Worm (Caenorhabditis elegans) whole organism, early embryonic: ENCODE measurements around the gene F21D12.2.

Experiments used
- B0310.2 ChIP-seq: sonication (generic microtip); optimal IDR thresholded peaks from 2 replicates; lab custom pipeline; 2016; ENCODE audit warnings: mild to moderate bottlenecking, missing genetic modification characterization, missing compliant biosample characterization
- F13C5.2 ChIP-seq: sonication (generic microtip); optimal IDR thresholded peaks from 2 replicates; lab custom pipeline; 2017; ENCODE audit warnings: mild to moderate bottlenecking, missing genetic modification characterization, inconsistent platforms, missing compliant biosample characterization
- aly-1 ChIP-seq: sonication (generic microtip); optimal IDR thresholded peaks from 2 replicates; lab custom pipeline; 2016; ENCODE audit warnings: missing genetic modification characterization, missing compliant biosample characterization
- ama-1 ChIP-seq: fragments of 150-350 bp; optimal IDR thresholded peaks from 2 replicates; lab custom pipeline; 2014
- ceh-13 ChIP-seq: fragments of 200-800 bp; sonication (Bioruptor generic); optimal IDR thresholded peaks from 2 replicates; lab custom pipeline; 2018; ENCODE audit warnings: mild to moderate bottlenecking, missing genetic modification characterization, missing compliant biosample characterization
- ceh-36 ChIP-seq: sonication (generic microtip); optimal IDR thresholded peaks from 2 replicates; lab custom pipeline; 2016; ENCODE audit warnings: missing genetic modification characterization, inconsistent platforms, missing compliant biosample characterization
- ets-7 ChIP-seq: sonication (generic microtip); optimal IDR thresholded peaks from 2 replicates; lab custom pipeline; 2016; ENCODE audit warnings: missing genotype, missing genetic modification characterization, missing compliant biosample characterization
- flt-1 ChIP-seq: fragments of 200-800 bp; sonication (Bioruptor generic); IDR thresholded peaks from 2 replicates; pipeline ENCODE4 v1.3.6; 2022; ENCODE audit warnings: missing genetic modification characterization, missing compliant biosample characterization
- hmbx-1 ChIP-seq: sonication (generic microtip); optimal IDR thresholded peaks from 2 replicates; lab custom pipeline; 2016; ENCODE audit warnings: mild to moderate bottlenecking, missing genetic modification characterization, missing compliant biosample characterization
- hmg-4 ChIP-seq: fragments of 200-800 bp; sonication (Bioruptor generic); optimal IDR thresholded peaks from 2 replicates; lab custom pipeline; 2018; ENCODE audit warnings: mild to moderate bottlenecking, missing genetic modification characterization, missing compliant biosample characterization
- hnd-1 ChIP-seq: sonication (generic microtip); optimal IDR thresholded peaks from 2 replicates; lab custom pipeline; 2016; ENCODE audit warnings: missing genetic modification characterization, missing compliant biosample characterization
- pes-1 ChIP-seq: fragments of 200-800 bp; sonication (Bioruptor generic); IDR thresholded peaks from 2 replicates; pipeline ENCODE4 v1.3.6; 2022; ENCODE audit warnings: missing genetic modification reagents, missing genetic modification characterization, missing compliant biosample characterization
- scrt-1 ChIP-seq: fragments of 200-800 bp; sonication (Bioruptor generic); IDR thresholded peaks from 2 replicates; pipeline ENCODE4 v1.3.6; 2022; ENCODE audit warnings: missing genetic modification characterization, missing compliant biosample characterization
- sea-1 ChIP-seq: fragments of 200-800 bp; sonication (Bioruptor generic); conservative IDR thresholded peaks from 2 replicates; pipeline ENCODE4 v1.3.6; 2022; ENCODE audit warnings: missing genetic modification characterization, missing compliant biosample characterization
- tbx-11 ChIP-seq: fragments of 200-800 bp; sonication (Bioruptor generic); IDR thresholded peaks from 2 replicates; pipeline ENCODE4 v1.3.6; 2022; ENCODE audit warnings: missing genetic modification characterization, missing compliant biosample characterization
- tbx-37 ChIP-seq: fragments of 200-800 bp; sonication (Bioruptor generic); conservative IDR thresholded peaks from 2 replicates; pipeline ENCODE4 v1.3.6; 2022; ENCODE audit warnings: missing genetic modification reagents, missing genetic modification characterization, missing compliant biosample characterization
- tra-4 ChIP-seq: sonication (generic microtip); optimal IDR thresholded peaks from 2 replicates; lab custom pipeline; 2017; ENCODE audit warnings: missing genetic modification characterization, missing compliant biosample characterization

The F21D12.2 gene

ce11 chrII:7326997-7327396 is 9.4 kb downstream of the F21D12.2 start:
- TF ChIP-seq tra-4 (tag; lab: Kevin White, UChicago) (no peak), tbx-11 (GFP tag; lab: Robert Waterston, UW) (no peak), ets-7 (no peak)

ce11 chrII:7331224-7331623 is 13.7 kb downstream of the F21D12.2 start, which contains the start of gene npax-1:
npax-1 (minus strand) TSS chrII:7331324.
- TF ChIP-seq hmbx-1 (no peak), hnd-1 (tag; lab: Kevin White, UChicago) (no peak), ceh-13 (GFP tag; lab: Kevin White, UChicago) (no peak), flt-1 (GFP tag; lab: Robert Waterston, UW) (no peak), ets-7 (no peak), sea-1 (GFP tag; lab: Robert Waterston, UW) (no peak), scrt-1 (GFP tag; lab: Robert Waterston, UW) (no peak), tbx-11 (GFP tag; lab: Robert Waterston, UW) (no peak), tbx-37 (GFP tag; lab: Robert Waterston, UW) (no peak), B0310.2 (tag; lab: Kevin White, UChicago) (no peak), tra-4 (tag; lab: Kevin White, UChicago) (no peak), ceh-36 (tag; lab: Kevin White, UChicago) (no peak), F13C5.2 (tag; lab: Kevin White, UChicago) (no peak), aly-1 (tag; lab: Kevin White, UChicago) (no peak)

- TF ChIP-seq hnd-1 (tag; lab: Kevin White, UChicago), result no peak
- no peak for TF ChIP-seq ceh-13 (GFP tag; lab: Kevin White, UChicago)
- TF ChIP-seq tbx-11 (GFP tag; lab: Robert Waterston, UW), result no peak
- TF ChIP-seq F13C5.2 (tag; lab: Kevin White, UChicago), result no peak
- no peak for TF ChIP-seq ets-7
- TF ChIP-seq tra-4 (tag; lab: Kevin White, UChicago), result no peak
- TF ChIP-seq hmbx-1, result no peak
- no peak for TF ChIP-seq scrt-1 (GFP tag; lab: Robert Waterston, UW)
- TF ChIP-seq pes-1 (GFP tag; lab: Robert Waterston, UW), result no peak
- TF ChIP-seq hmg-4 (GFP tag; lab: Kevin White, UChicago), result no peak
- no peak for TF ChIP-seq ama-1 (lab: Kevin White, UChicago)
- no peak for TF ChIP-seq tbx-37 (GFP tag; lab: Robert Waterston, UW)
- no peak for TF ChIP-seq aly-1 (tag; lab: Kevin White, UChicago)
- no peak for TF ChIP-seq ceh-36 (tag; lab: Kevin White, UChicago)
These were observed 19.9 kb downstream of the F21D12.2 start for ce11 chrII:7337469-7337893.

ce11 chrII:7338995-7339394 is 21.4 kb downstream of the F21D12.2 start, which contains the start of gene nhr-21:
nhr-21 (plus strand) TSS chrII:7339229.
- no peak for TF ChIP-seq aly-1 (tag; lab: Kevin White, UChicago)
- no peak for TF ChIP-seq ama-1 (lab: Kevin White, UChicago)
- no peak for TF ChIP-seq hmbx-1
- TF ChIP-seq flt-1 (GFP tag; lab: Robert Waterston, UW), result no peak
- no peak for TF ChIP-seq sea-1 (GFP tag; lab: Robert Waterston, UW)
- TF ChIP-seq scrt-1 (GFP tag; lab: Robert Waterston, UW), result no peak
- no peak for TF ChIP-seq hmg-4 (GFP tag; lab: Kevin White, UChicago)
- TF ChIP-seq ceh-36 (tag; lab: Kevin White, UChicago), result no peak
- no peak for TF ChIP-seq pes-1 (GFP tag; lab: Robert Waterston, UW)
- no peak for TF ChIP-seq tbx-11 (GFP tag; lab: Robert Waterston, UW)
- no peak for TF ChIP-seq tra-4 (tag; lab: Kevin White, UChicago)
- no peak for TF ChIP-seq F13C5.2 (tag; lab: Kevin White, UChicago)
- no peak for TF ChIP-seq hnd-1 (tag; lab: Kevin White, UChicago)

ce11 chrII:7340703-7341102 is 23.1 kb downstream of the F21D12.2 start:
- no peak for TF ChIP-seq tbx-37 (GFP tag; lab: Robert Waterston, UW)
- TF ChIP-seq ets-7, result no peak
- TF ChIP-seq scrt-1 (GFP tag; lab: Robert Waterston, UW), result no peak
- no peak for TF ChIP-seq aly-1 (tag; lab: Kevin White, UChicago)
- no peak for TF ChIP-seq hmbx-1
- no peak for TF ChIP-seq tra-4 (tag; lab: Kevin White, UChicago)
- TF ChIP-seq hmg-4 (GFP tag; lab: Kevin White, UChicago), result no peak
- no peak for TF ChIP-seq pes-1 (GFP tag; lab: Robert Waterston, UW)
- no peak for TF ChIP-seq flt-1 (GFP tag; lab: Robert Waterston, UW)
- no peak for TF ChIP-seq sea-1 (GFP tag; lab: Robert Waterston, UW)
- TF ChIP-seq ama-1 (lab: Kevin White, UChicago), result no peak
- TF ChIP-seq B0310.2 (tag; lab: Kevin White, UChicago), result no peak
- TF ChIP-seq ceh-36 (tag; lab: Kevin White, UChicago), result no peak
- no peak for TF ChIP-seq tbx-11 (GFP tag; lab: Robert Waterston, UW)
- TF ChIP-seq F13C5.2 (tag; lab: Kevin White, UChicago), result no peak
- TF ChIP-seq ceh-13 (GFP tag; lab: Kevin White, UChicago), result no peak

ce11 chrII:7341572-7342303 is 24.2 kb downstream of the F21D12.2 start:
- TF ChIP-seq sea-1 (GFP tag; lab: Robert Waterston, UW), result no peak
- no peak for TF ChIP-seq tbx-37 (GFP tag; lab: Robert Waterston, UW)
- no peak for TF ChIP-seq ama-1 (lab: Kevin White, UChicago)
- TF ChIP-seq tbx-11 (GFP tag; lab: Robert Waterston, UW), result no peak
- TF ChIP-seq hmg-4 (GFP tag; lab: Kevin White, UChicago), result no peak
- no peak for TF ChIP-seq ceh-13 (GFP tag; lab: Kevin White, UChicago)
- TF ChIP-seq tra-4 (tag; lab: Kevin White, UChicago), result no peak
- TF ChIP-seq B0310.2 (tag; lab: Kevin White, UChicago), result no peak
- no peak for TF ChIP-seq pes-1 (GFP tag; lab: Robert Waterston, UW)
